Worm (Caenorhabditis elegans): Measurements from ENCODE around the gene inx-11.

Gene inx-11

DNA sequence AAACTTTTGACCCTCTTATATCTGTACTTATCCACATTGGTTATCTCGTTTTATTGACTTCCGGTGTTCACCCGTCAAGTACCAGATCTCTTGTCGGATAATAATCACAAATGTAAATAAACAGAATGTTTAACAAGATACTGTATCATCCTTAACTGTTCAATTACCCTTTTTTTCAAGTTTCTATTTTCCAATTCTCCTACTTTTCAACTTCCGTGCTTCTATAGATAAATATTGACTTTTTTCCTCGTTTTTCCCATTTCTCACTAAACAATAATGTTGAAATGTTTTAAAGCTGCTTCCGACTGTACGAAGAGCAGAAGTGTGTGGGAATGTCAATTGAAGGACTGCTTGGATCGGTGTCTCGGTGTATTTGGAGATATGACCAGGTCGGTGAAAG, at the start of gene inx-11:
inx-11 (plus strand) TSS at position 301 of the 400 bp plus-strand sequence.
- no peak for TF ChIP-seq unc-62 (GFP tag; optimal IDR thresholded peaks at IDR 0.05)

DNA sequence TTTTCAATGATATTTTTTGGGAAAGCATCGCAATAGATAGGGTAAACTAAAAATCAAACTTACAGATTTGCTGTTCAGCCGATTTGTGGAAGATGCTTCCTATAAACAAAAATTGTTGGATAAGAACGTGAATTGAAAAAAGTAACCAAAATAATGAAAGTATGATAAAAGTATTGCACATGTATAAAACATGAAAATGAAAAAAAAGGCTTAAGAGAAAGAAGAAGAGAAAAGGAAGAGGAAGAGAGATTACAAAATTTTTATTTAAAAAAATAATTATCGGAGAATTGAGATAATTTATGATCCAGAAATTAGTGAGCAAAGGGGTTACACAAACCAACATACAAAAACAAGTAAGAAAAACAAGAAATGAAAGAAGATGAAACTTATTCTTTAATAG, 45.6 kb upstream of the inx-11 start, which contains the start of gene pals-37:
pals-37 (minus strand) TSS at position 101 of the 400 bp plus-strand sequence.
- TF ChIP-seq unc-62 (GFP tag; optimal IDR thresholded peaks at IDR 0.05) = no peak

DNA sequence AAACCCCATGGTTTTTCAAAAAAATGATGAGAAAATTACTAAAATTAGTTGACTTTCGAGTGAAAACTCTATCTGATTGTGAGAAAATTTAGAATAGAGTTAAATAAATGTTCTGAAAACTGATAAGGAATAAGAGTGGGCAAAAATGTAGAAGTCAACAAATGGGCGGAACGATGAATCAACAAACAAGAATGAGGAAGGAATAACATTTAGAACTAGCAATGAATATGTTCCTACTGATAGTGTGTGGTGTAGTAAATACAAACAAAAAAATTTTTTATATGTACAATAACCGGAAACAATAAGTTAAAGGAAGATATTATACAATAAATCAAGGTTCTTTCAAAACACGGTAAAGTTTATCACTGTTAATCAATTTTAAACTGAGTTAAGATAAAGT, 43.3 kb upstream of the inx-11 start, which contains the start of gene pals-39:
pals-39 (minus strand) TSS at position 101 of the 400 bp plus-strand sequence.
- no peak for TF ChIP-seq unc-62 (GFP tag; optimal IDR thresholded peaks at IDR 0.05)

DNA sequence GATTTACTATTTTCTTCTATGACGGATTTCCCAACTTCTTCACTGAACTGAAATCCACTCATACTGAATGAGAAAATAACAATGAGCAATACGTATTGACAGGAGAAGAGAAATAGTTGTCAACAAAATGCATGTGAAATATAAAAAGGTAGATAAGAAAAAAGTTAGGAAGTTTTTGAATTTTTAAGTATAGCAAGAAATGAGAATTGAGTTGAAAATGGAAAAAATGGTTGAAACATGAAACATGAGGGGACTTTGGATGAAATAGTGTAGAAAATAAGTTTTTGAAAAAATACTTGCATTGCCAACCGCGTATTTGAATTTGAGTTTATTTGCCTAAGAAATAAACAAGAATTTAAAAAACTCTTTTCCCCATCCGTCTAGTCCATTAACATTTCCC, 40.1 kb upstream of the inx-11 start, which contains the start of the genes pals-38 and C54D10.9:
pals-38 (minus strand) TSS at position 101 of the 400 bp plus-strand sequence.
C54D10.9 (plus strand) TSS at position 259 of the 400 bp plus-strand sequence.
- no peak for TF ChIP-seq unc-62 (GFP tag; optimal IDR thresholded peaks at IDR 0.05)

DNA sequence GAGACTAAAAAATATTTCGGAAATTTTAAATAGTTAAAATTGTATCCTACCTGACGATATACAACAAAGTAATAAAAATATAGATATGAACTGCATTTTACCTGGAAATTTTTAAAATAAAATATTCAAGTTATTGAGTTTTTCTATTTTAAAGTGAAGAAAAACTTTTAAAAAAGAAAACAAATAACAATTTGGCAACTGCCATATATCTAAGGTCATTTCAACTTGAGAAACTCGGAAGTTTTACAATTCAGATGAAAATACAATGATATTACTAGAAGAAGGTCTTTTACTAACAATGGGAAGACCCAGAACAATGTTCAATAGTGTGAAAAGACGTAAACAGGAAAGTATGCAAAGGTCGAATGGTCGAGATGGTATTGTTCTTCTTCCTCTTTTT, 37.1 kb upstream of the inx-11 start, which contains the start of gene C54D10.10:
C54D10.10 (minus strand) TSS at position 101 of the 400 bp plus-strand sequence.
- TF ChIP-seq unc-62 (GFP tag; optimal IDR thresholded peaks at IDR 0.05) = no peak

DNA sequence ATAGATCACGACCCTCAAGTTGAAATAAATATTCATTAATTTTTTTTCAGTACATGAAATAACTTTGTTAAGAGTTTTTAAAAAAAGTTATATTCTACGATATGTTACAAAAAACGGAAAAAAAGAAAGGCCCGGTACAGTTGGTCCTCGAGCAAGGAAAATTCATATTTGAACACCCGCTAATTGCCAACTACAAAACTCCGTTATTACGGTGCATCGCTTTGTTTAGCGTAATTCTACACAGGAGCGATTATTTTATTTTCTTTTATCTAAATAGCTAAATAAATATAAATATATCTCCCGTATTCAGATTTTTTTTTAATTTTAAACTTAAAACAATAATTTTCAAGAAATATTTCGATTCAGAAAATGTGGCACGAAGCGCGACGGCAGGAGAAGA, 36.6 kb upstream of the inx-11 start, which contains the start of gene F28C1.1:
F28C1.1 (plus strand) TSS at position 365 of the 400 bp plus-strand sequence.
- TF ChIP-seq unc-62 (GFP tag; optimal IDR thresholded peaks at IDR 0.05) = no peak

DNA sequence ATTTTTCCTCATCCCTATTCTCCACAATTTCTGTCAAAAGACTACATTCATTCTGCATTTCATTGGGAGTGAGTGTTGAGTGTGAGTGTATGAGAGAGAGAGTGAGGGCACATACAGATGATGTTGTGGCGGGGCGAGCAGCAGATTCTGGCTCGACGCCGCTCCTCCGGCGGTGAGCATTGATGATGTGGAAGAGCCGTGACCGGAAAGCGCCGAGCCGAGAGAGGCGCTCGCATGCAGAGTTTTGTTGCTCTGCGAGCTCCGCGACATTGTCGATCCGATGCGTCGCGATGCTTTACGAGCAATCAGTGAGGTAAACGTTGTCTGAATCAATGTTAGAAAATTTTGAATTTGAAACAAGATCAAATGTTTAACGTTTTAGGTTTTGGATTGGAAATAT, 31.3 kb upstream of the inx-11 start:
- TF ChIP-seq unc-62 (GFP tag; optimal IDR thresholded peaks at IDR 0.05) = no peak

DNA sequence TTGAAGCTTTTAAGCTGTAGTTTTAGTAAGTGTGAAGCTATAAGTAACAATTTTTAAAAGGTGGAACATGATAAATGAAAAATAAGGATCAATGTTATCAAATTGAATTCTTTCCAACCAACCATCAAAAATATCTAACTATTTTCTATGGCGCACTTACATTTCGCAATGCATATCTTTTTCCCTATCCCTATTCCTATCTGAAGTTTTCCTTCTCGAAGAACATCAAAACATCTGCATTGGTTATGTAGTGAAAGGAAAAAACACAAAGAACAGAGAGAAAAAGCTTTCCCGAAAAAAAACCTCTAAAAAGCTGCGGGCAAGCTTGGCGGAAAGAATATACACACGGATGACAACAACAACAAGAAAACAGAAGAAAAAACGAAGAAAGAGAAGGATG, 26.5 kb upstream of the inx-11 start:
- TF ChIP-seq unc-62 (GFP tag; optimal IDR thresholded peaks at IDR 0.05) = no peak

DNA sequence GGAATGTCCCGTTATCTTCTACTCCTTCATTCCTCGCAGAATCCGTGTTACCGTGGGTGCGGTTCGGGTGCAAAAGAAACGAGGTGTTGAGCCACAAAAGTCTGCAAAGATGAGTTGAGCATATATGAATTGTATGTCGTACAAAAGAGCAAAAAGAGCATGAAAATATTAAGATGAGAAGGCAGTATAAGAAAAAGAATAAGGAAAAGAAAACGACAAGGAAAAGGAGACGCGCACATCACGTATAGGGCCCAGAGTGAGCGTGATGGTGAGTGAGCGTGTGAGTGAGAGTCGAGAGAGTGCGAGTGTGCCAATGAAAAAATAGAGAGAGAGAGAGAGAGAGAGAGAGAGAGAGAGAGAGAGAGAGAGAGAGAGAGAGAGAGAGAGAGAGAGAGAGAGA, 24.1 kb upstream of the inx-11 start, which contains the start of gene egl-10:
egl-10 (minus strand) TSS at position 101 of the 400 bp plus-strand sequence.
- TF ChIP-seq unc-62 (GFP tag; optimal IDR thresholded peaks at IDR 0.05) = no peak

DNA sequence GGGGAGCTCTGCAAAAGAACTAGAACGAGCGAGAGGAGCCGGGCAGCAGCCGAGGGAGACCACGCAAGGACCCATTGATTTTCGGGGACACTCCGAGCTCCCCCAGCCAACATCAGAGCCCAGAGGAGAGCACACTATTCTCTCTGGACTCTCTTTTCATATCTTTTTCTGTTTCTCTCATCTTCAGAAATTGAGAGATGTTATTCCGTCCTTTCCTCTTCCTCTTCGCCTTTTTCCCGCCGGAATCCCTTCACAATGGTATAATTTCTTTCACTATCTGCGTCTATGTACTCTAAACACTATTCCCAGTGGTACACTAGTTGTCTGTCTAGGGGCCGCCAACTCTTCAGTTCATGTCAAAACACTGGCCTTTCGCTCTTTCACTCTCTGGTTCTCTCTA, 21.6 kb upstream of the inx-11 start:
- TF ChIP-seq unc-62 (GFP tag; optimal IDR thresholded peaks at IDR 0.05) = no peak

DNA sequence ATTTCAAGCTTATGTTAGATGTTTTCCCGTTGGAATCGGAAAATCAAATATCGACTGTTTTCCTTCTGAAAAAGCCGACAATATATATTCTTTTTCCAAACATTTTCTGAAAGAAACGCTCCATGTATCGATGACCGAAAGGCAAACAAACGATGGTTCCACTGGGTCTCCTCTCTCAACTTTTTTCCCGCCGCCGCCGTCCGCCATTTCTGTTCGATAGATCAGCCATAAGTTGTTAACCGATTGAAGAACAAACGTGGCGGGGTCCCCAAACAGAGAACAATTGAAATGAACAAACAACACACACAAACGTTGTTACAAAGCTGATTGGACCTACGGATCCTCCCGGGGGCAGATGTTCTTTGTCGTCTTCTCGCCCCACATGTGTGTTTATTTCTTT, 20.4 kb upstream of the inx-11 start:
- no peak for TF ChIP-seq unc-62 (GFP tag; optimal IDR thresholded peaks at IDR 0.05)

DNA sequence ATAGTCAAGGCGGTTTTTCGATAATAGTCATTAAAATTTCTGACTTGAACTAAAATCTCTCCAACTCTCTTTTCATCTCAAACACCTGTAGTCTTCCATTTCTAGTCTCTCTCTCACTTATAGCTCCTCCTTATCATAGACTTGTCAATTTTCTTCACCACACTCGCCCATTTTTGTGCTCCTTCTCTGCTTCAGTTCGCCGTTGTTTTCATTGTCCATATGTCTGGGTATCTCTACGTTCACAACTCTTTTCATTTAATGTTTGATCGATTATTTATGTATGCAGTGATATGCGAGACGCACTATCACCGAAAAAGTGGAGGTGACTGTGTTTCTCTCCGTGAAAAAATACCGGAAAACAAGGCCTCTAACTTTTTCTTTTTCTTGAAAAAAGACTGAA, 19.3 kb upstream of the inx-11 start:
- no peak for TF ChIP-seq unc-62 (GFP tag; optimal IDR thresholded peaks at IDR 0.05)

DNA sequence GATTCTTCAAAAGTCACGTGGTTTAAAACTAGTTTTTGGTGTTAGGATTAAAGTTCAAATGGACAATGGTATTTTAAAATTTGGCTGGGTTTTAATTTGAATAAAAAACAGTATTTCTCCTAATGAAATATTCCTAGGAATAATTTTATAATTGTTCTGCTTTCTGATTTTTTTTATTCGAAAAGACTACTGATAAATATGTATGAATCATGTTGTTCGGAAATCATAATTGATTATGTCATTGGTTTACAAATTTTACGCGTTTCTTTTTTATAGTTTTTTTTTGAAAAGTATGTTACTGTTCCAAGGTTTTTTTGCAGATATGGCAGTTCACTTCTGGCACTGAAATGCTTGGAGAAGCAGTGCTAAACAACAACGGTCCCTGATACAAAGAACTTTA, 18.7 kb upstream of the inx-11 start, which contains the start of gene F28C1.3:
F28C1.3 (plus strand) TSS at position 301 of the 400 bp plus-strand sequence.
- no peak for TF ChIP-seq unc-62 (GFP tag; optimal IDR thresholded peaks at IDR 0.05)

DNA sequence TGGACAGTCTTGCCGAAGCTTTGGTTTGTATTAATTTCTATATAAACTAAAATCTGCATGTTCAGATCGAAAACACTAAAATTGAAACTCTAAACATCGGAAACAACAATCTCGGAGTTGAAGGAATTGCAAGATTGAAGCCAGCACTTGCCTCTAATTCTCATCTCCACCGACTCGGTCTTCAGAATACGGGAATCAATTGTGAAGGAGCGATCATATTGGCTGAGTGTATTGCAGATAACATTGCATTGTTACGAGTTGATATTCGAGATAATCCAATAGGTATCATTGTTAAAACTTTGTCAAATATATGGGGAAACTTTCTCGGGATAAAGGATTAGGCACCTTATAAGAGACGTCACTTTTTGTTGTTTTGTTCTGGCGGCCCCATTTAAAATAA, 16.7 kb upstream of the inx-11 start:
- no peak for TF ChIP-seq unc-62 (GFP tag; optimal IDR thresholded peaks at IDR 0.05)

DNA sequence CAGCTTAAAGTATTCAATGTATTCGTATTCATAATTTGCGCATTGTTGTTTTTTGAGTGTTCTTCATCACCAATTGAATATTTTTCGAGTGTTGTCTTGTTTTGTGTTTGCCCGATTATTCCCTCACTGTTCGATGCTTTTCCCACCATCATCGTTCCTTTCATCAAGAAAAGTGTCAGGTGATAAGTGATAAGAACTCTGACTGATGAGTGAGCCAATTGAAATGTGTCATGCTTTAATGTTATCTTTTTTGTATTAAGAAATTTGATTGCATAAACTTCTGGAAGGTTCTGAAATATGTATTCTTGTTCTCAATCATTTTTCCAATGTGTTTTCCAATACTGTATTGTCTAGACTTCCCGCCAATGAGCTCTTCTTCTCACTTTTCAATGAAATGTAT, 11.7 kb upstream of the inx-11 start:
- TF ChIP-seq unc-62 (GFP tag; optimal IDR thresholded peaks at IDR 0.05) = no peak

DNA sequence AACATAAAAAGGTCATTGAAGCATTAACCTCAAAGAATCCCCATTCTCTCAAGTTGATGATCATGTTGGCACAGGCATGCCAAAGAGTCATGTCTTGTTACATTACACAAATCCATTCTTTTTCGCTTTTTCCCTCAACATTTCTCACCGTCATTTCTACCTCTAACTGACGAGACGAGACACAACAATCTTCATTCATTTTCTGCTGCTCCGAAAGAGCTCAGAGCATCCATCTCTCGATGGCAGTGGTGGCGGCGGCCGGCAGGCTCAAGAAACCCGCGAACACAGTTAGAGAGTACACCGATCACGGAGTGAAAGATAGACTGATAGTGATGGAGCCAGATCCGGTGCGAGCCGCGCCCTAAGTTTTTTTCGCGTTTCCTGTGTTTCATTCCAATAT, 9.9 kb upstream of the inx-11 start:
- no peak for TF ChIP-seq unc-62 (GFP tag; optimal IDR thresholded peaks at IDR 0.05)

DNA sequence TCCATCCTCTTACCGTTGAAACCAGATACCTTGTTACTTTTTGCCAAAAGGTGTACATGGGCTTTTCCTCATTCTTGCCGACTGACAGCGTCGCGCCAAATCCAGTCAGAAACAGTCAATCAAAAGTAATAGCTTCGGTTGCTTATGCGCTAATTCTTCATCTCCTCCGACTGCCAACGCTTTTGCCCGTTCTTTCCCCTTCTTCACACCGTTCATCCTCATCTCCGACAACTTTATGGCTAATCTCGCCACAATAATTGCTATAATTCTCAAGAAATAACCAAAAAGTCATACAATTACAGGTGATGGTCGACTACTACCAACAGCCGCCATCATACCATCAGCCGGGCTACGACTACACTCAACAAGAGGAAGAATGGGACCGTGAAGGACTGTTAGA, 8.9 kb upstream of the inx-11 start, which contains the start of gene atn-1:
atn-1 (plus strand) TSS at position 301 of the 400 bp plus-strand sequence.
- TF ChIP-seq unc-62 (GFP tag; optimal IDR thresholded peaks at IDR 0.05) = no peak

DNA sequence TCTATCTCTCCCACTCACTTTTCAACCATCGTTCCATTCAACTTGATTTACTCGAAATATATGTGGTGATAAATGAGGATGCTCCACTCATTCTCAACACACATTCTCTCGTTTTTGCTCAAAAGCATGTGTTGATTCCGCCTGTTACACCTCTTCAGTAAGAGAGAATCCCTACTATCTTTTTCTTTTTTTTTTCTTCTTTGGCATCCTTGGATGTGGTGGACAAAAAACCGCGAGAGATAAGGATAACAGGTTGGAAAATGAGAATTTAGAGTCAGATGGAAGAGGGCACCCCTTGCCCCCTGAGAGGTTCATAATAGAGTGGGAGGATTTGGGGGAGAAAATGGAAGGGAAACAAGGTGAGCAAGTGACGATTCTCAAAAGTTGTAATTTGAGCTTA, 8.0 kb upstream of the inx-11 start:
- TF ChIP-seq unc-62 (GFP tag; optimal IDR thresholded peaks at IDR 0.05) = no peak

All from whole organism, dauer.